Fruit fly (Drosophila melanogaster) whole organism, pupa: ENCODE results near the gene Ppi1.

Source experiments
- CG10348 ChIP-seq: fragments of 200-800 bp; sonication (Bioruptor generic); IDR thresholded peaks from 2 replicates; pipeline ENCODE4 v1.3.6; 2022; ENCODE audit warnings: missing biosample characterization, missing genetic modification characterization
- CG12605 ChIP-seq: fragments of 200-800 bp; sonication (Bioruptor generic); IDR thresholded peaks from 2 replicates; pipeline ENCODE4 v1.3.6; 2022; ENCODE audit warnings: missing biosample characterization, missing genetic modification characterization
- CG13204 ChIP-seq: fragments of 200-800 bp; sonication (Bioruptor generic); optimal IDR thresholded peaks from 2 replicates; lab custom pipeline; 2018; ENCODE audit warnings: missing biosample characterization, mild to moderate bottlenecking, missing genetic modification characterization, moderate library complexity
- CG15710 ChIP-seq: fragments of 200-800 bp; sonication (Bioruptor generic); optimal IDR thresholded peaks from 2 replicates; lab custom pipeline; 2018; ENCODE audit warnings: missing biosample characterization, mild to moderate bottlenecking, missing genetic modification characterization, moderate library complexity
- CG17806 ChIP-seq: fragments of 200-800 bp; sonication (Bioruptor generic); optimal IDR thresholded peaks from 2 replicates; lab custom pipeline; 2018; ENCODE audit warnings: missing biosample characterization, mild to moderate bottlenecking, missing genetic modification characterization, moderate library complexity
- CG32121 ChIP-seq: fragments of 200-800 bp; sonication (Bioruptor generic); IDR thresholded peaks from 2 replicates; pipeline ENCODE4 v1.3.6; 2022; ENCODE audit warnings: missing biosample characterization, missing genetic modification characterization
- CG9948 ChIP-seq: fragments of 200-800 bp; sonication (Bioruptor generic); optimal IDR thresholded peaks from 2 replicates; lab custom pipeline; 2018; ENCODE audit warnings: missing biosample characterization, mild to moderate bottlenecking, missing genetic modification characterization, moderate library complexity
- D1 ChIP-seq: fragments of 200-800 bp; sonication (Bioruptor generic); optimal IDR thresholded peaks from 2 replicates; lab custom pipeline; 2018; ENCODE audit warnings: missing biosample characterization, mild to moderate bottlenecking, missing genetic modification characterization, moderate library complexity
- EcR ChIP-seq: fragments of 200-800 bp; sonication (Bioruptor generic); optimal IDR thresholded peaks from 3 replicates; lab custom pipeline; 2019; ENCODE audit warnings: missing biosample characterization, missing genetic modification characterization, mild to moderate bottlenecking, moderate library complexity, missing genetic modification reagents
- Pif1A ChIP-seq: fragments of 200-800 bp; sonication (Bioruptor generic); optimal IDR thresholded peaks from 3 replicates; lab custom pipeline; 2016; ENCODE audit warnings: missing biosample characterization, missing genetic modification characterization
- Pif1B ChIP-seq: fragments of 200-800 bp; sonication (Bioruptor generic); optimal IDR thresholded peaks from 3 replicates; lab custom pipeline; 2016; ENCODE audit warnings: missing biosample characterization, missing genetic modification characterization
- fd96Ca ChIP-seq: fragments of 200-800 bp; sonication (Bioruptor generic); IDR thresholded peaks from 3 replicates; pipeline ENCODE4 v1.3.6; 2022; ENCODE audit warnings: missing biosample characterization, missing genetic modification characterization
- rn ChIP-seq: fragments of 200-800 bp; sonication (Bioruptor generic); IDR thresholded peaks from 2 replicates; pipeline ENCODE4 v1.3.6; 2022; ENCODE audit warnings: missing biosample characterization, missing genetic modification characterization

DNA sequence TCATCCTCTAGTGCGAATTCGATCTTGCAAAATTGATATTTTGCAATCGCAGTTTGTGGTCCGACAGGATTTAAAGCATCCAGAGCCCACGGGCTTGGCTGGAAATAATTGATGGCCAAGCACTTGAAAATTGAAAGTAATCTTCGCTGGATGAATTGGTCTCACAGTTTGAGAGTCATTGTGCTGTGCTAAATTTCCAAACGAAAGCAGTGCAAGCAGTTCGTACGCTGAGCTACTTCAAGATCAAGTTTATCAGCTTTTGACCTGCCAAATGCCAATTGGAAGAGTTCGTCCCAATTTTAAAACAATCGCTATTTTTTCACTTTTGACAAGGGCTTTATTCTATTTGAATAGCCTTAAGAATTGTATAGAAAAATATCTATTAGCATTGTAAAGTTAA is 24.9 kb upstream of the Ppi1 start:
- TF ChIP-seq rn (no peak), CG32121 (GFP tag; lab: Robert Waterston, UW) (no peak), Pif1A (GFP tag; lab: Kevin White, UChicago) (no peak), CG12605 (GFP tag; lab: Robert Waterston, UW) (no peak), fd96Ca (GFP tag; lab: Robert Waterston, UW) (no peak), CG15710 (tag; lab: Kevin White, UChicago) (no peak), Pif1B (GFP tag; lab: Kevin White, UChicago) (no peak), EcR (GFP tag; lab: Kevin White, UChicago) (no peak), CG17806 (tag; lab: Kevin White, UChicago) (no peak), CG13204 (no peak), D1 (tag; lab: Kevin White, UChicago) (no peak), CG10348 (GFP tag; lab: Robert Waterston, UW) (no peak), CG9948 (tag; lab: Kevin White, UChicago) (no peak)
